Worm (Caenorhabditis elegans): ENCODE results near the gene dnc-4.

dnc-4 gene

ce11 chrIV:8022035-8022673 is 2.5 kb upstream of the dnc-4 start, which contains the start of gene C26B2.2:
Gene C26B2.2 (minus strand): TSS chrIV:8022122.
- no peak for TF ChIP-seq flh-1 (GFP tag; optimal IDR thresholded peaks at IDR 0.05)
- no peak for TF ChIP-seq snpc-4 (tag; optimal IDR thresholded peaks at IDR 0.05)
- TF ChIP-seq M03D4.4 (tag; optimal IDR thresholded peaks at IDR 0.05) = no peak
- TF ChIP-seq nhr-2 (tag; optimal IDR thresholded peaks at IDR 0.05) = no peak
- TF ChIP-seq lin-13 (tag; optimal IDR thresholded peaks at IDR 0.05) = no peak
- no peak for TF ChIP-seq nhr-237 (tag; optimal IDR thresholded peaks at IDR 0.05)
- TF ChIP-seq pha-4 (tag; optimal IDR thresholded peaks at IDR 0.05) = no peak
- no peak for TF ChIP-seq drap-1 (GFP tag; optimal IDR thresholded peaks at IDR 0.05)
- no peak for TF ChIP-seq unc-39 (tag; optimal IDR thresholded peaks at IDR 0.05)
- no peak for TF ChIP-seq ham-2 (GFP tag; optimal IDR thresholded peaks at IDR 0.05)
- TF ChIP-seq sem-2 (GFP tag; optimal IDR thresholded peaks at IDR 0.05) = no peak
- TF ChIP-seq bed-3 (GFP tag; optimal IDR thresholded peaks at IDR 0.05) = no peak
- TF ChIP-seq tbx-8 (GFP tag; optimal IDR thresholded peaks at IDR 0.05) = no peak
- TF ChIP-seq mab-5 (tag; optimal IDR thresholded peaks at IDR 0.05) = no peak
- TF ChIP-seq lin-32 (GFP tag; optimal IDR thresholded peaks at IDR 0.05) = no peak

- no peak for TF ChIP-seq bed-3 (GFP tag; optimal IDR thresholded peaks at IDR 0.05)
- no peak for TF ChIP-seq pha-4 (tag; optimal IDR thresholded peaks at IDR 0.05)
- TF ChIP-seq sem-2 (GFP tag; optimal IDR thresholded peaks at IDR 0.05) = no peak
- no peak for TF ChIP-seq lin-32 (GFP tag; optimal IDR thresholded peaks at IDR 0.05)
- TF ChIP-seq mep-1 (tag; optimal IDR thresholded peaks at IDR 0.05) = no peak
- no peak for TF ChIP-seq flh-1 (GFP tag; optimal IDR thresholded peaks at IDR 0.05)
- TF ChIP-seq unc-39 (tag; optimal IDR thresholded peaks at IDR 0.05) = no peak
- TF ChIP-seq unc-120 (tag; optimal IDR thresholded peaks at IDR 0.05; ENCODE audit: poor library complexity, severe bottlenecking) = no peak
- TF ChIP-seq ham-2 (GFP tag; optimal IDR thresholded peaks at IDR 0.05) = no peak
- no peak for TF ChIP-seq ztf-11 (tag; optimal IDR thresholded peaks at IDR 0.05)
- TF ChIP-seq hlh-1 (tag; optimal IDR thresholded peaks at IDR 0.05) = no peak
- no peak for TF ChIP-seq mab-5 (tag; optimal IDR thresholded peaks at IDR 0.05)
- TF ChIP-seq ces-1 (GFP tag; optimal IDR thresholded peaks at IDR 0.05) = no peak
- TF ChIP-seq lsy-2 (tag; optimal IDR thresholded peaks at IDR 0.05) = no peak
- TF ChIP-seq sptf-1 (tag; optimal IDR thresholded peaks at IDR 0.05) = no peak
- no peak for TF ChIP-seq ceh-83 (GFP tag; optimal IDR thresholded peaks at IDR 0.05)
- no peak for TF ChIP-seq blmp-1 (tag; optimal IDR thresholded peaks at IDR 0.05)
- TF ChIP-seq nhr-2 (tag; optimal IDR thresholded peaks at IDR 0.05) = no peak
These were observed 2.9 kb downstream of the dnc-4 start, which contains the start of gene elpc-4 for ce11 chrIV:8016694-8017093. Gene elpc-4 (plus strand): TSS chrIV:8016994.

ce11 chrIV:8015726-8016312 is 3.8 kb downstream of the dnc-4 start, which contains the start of gene C26B2.7:
Gene C26B2.7 (plus strand): TSS chrIV:8016274.
- peak; percentile 34 for TF ChIP-seq mls-2 (tag; optimal IDR thresholded peaks at IDR 0.05)
- TF ChIP-seq drap-1 (GFP tag; optimal IDR thresholded peaks at IDR 0.05) = peak; percentile 11
- peak; percentile 18 for TF ChIP-seq unc-120 (tag; optimal IDR thresholded peaks at IDR 0.05; ENCODE audit: poor library complexity, severe bottlenecking)
- peak; percentile 79 for TF ChIP-seq sptf-1 (tag; optimal IDR thresholded peaks at IDR 0.05)
- TF ChIP-seq ces-1 (GFP tag; optimal IDR thresholded peaks at IDR 0.05) = peak; percentile 70
- TF ChIP-seq ham-2 (GFP tag; optimal IDR thresholded peaks at IDR 0.05) = peak; percentile 31
- TF ChIP-seq M03D4.4 (tag; optimal IDR thresholded peaks at IDR 0.05) = peak; percentile 35
- TF ChIP-seq mep-1 (tag; optimal IDR thresholded peaks at IDR 0.05) = peak; percentile 20
- peak; percentile 3 for TF ChIP-seq bed-3 (GFP tag; optimal IDR thresholded peaks at IDR 0.05)
- TF ChIP-seq lsy-2 (tag; optimal IDR thresholded peaks at IDR 0.05) = peak; percentile 41
- TF ChIP-seq lin-32 (GFP tag; optimal IDR thresholded peaks at IDR 0.05) = peak; percentile 22

DNA sequence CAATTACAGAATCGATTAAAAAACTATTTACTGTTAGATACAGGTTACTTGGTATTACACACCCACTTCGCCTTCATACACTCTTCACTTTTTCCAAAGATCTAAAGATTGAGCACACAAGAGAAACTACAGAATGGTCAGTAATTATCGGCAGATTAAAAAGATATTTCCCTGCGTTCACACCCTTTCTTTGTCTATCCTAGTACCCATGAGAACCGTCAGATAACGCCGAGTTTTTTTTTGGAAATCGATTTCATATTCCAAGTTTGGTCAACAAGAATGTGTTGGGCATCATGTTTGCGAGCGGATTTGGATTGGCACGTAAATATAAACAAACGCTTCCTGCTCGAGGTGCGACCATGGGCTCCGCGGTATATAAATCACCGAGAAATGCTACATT is 5.8 kb downstream of the dnc-4 start, which contains the start of gene C26B2.8:
C26B2.8 (plus strand) TSS at position 301 of the 400 bp plus-strand sequence.
- TF ChIP-seq ham-2 (GFP tag; optimal IDR thresholded peaks at IDR 0.05) (no peak), M03D4.4 (tag; optimal IDR thresholded peaks at IDR 0.05) (no peak), unc-62 (GFP tag; optimal IDR thresholded peaks at IDR 0.05) (no peak), pha-4 (tag; optimal IDR thresholded peaks at IDR 0.05) (no peak), zip-8 (tag; optimal IDR thresholded peaks at IDR 0.05) (no peak), nhr-76 (tag; optimal IDR thresholded peaks at IDR 0.05) (no peak), mls-2 (tag; optimal IDR thresholded peaks at IDR 0.05) (no peak), unc-120 (tag; optimal IDR thresholded peaks at IDR 0.05; ENCODE audit: poor library complexity, severe bottlenecking) (no peak)

DNA sequence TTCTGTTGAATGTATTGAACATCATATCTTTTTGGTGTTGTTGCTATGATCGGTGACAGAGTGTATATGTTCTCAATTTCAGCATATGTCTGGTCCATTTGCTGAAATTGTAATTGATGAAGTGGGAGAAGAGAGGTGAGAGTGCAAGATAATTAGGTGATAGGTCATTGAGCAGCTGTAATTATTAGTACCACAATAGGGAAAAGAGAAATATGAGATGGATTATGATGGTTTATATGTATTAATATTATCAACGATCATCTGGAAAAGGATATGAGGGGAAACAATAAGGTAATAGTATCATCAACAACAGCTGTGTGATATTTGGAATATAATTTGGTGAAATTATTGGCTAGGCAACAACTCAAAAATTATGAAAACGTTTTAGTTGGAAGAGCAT is 7.3 kb downstream of the dnc-4 start, which contains the start of gene Y42H9B.3:
Y42H9B.3 (minus strand) TSS at position 101 of the 400 bp plus-strand sequence.
- no peak for TF ChIP-seq nhr-76 (tag; optimal IDR thresholded peaks at IDR 0.05)
- no peak for TF ChIP-seq nhr-12 (tag; optimal IDR thresholded peaks at IDR 0.05)
- no peak for TF ChIP-seq ham-2 (GFP tag; optimal IDR thresholded peaks at IDR 0.05)
- TF ChIP-seq nhr-2 (tag; optimal IDR thresholded peaks at IDR 0.05) = peak; percentile 59
- TF ChIP-seq tbx-8 (GFP tag; optimal IDR thresholded peaks at IDR 0.05) = no peak
- TF ChIP-seq blmp-1 (tag; optimal IDR thresholded peaks at IDR 0.05) = no peak
- no peak for TF ChIP-seq sptf-1 (tag; optimal IDR thresholded peaks at IDR 0.05)
